Worm (Caenorhabditis elegans) whole organism, mixed stage, embryonic: Measurements from ENCODE around the gene hlh-26.

Experiments used
- ceh-43 ChIP-seq: fragments of 200-800 bp; sonication (Bioruptor generic); optimal IDR thresholded peaks from 2 replicates; lab custom pipeline; 2018; ENCODE audit warnings: mild to moderate bottlenecking, missing genetic modification characterization, moderate library complexity, missing compliant biosample characterization
- ceh-83 ChIP-seq: fragments of 200-800 bp; sonication (Bioruptor generic); optimal IDR thresholded peaks from 2 replicates; lab custom pipeline; 2018; ENCODE audit warnings: mild to moderate bottlenecking, missing genetic modification characterization, missing compliant biosample characterization
- cnd-1 ChIP-seq: fragments of 200-800 bp; sonication (Bioruptor generic); optimal IDR thresholded peaks from 2 replicates; lab custom pipeline; 2018; ENCODE audit warnings: mild to moderate bottlenecking, missing genetic modification characterization, missing compliant biosample characterization
- elt-1 ChIP-seq: sonication (generic microtip); optimal IDR thresholded peaks from 2 replicates; lab custom pipeline; 2017; ENCODE audit warnings: missing genetic modification characterization, mild to moderate bottlenecking, missing compliant biosample characterization, antibody characterized with exemption, moderate library complexity, borderline replicate concordance; ENCODE audit not compliant: insufficient read depth
- elt-3 ChIP-seq: fragments of 150-350 bp; optimal IDR thresholded peaks from 2 replicates; lab custom pipeline; 2014; ENCODE audit warnings: missing biosample characterization, missing genetic modification characterization
- hlh-1 ChIP-seq: fragments of 150-350 bp; optimal IDR thresholded peaks from 2 replicates; lab custom pipeline; 2014; ENCODE audit warnings: missing biosample characterization, missing genetic modification reagents, missing genetic modification characterization
- lsy-2 ChIP-seq: fragments of 150-350 bp; optimal IDR thresholded peaks from 2 replicates; lab custom pipeline; 2014; ENCODE audit warnings: missing biosample characterization, missing genetic modification characterization
- nhr-12 ChIP-seq: fragments of 150-350 bp; optimal IDR thresholded peaks from 2 replicates; lab custom pipeline; 2014; ENCODE audit warnings: missing biosample characterization, missing genetic modification characterization
- nhr-237 ChIP-seq: fragments of 150-350 bp; optimal IDR thresholded peaks from 2 replicates; lab custom pipeline; 2014; ENCODE audit warnings: missing biosample characterization, missing genetic modification characterization
- nhr-28 ChIP-seq: fragments of 150-350 bp; optimal IDR thresholded peaks from 2 replicates; lab custom pipeline; 2014; ENCODE audit warnings: missing biosample characterization, missing genetic modification characterization
- nhr-76 ChIP-seq: sonication (generic microtip); optimal IDR thresholded peaks from 2 replicates; lab custom pipeline; 2017; ENCODE audit warnings: missing biosample characterization, missing genetic modification characterization
- pha-4 ChIP-seq: fragments of 150-350 bp; optimal IDR thresholded peaks from 2 replicates; lab custom pipeline; 2018; ENCODE audit warnings: missing biosample characterization, missing genetic modification reagents, missing genetic modification characterization
- ztf-11 ChIP-seq: fragments of 150-350 bp; optimal IDR thresholded peaks from 2 replicates; lab custom pipeline; 2014; ENCODE audit warnings: missing biosample characterization, missing genetic modification characterization

DNA sequence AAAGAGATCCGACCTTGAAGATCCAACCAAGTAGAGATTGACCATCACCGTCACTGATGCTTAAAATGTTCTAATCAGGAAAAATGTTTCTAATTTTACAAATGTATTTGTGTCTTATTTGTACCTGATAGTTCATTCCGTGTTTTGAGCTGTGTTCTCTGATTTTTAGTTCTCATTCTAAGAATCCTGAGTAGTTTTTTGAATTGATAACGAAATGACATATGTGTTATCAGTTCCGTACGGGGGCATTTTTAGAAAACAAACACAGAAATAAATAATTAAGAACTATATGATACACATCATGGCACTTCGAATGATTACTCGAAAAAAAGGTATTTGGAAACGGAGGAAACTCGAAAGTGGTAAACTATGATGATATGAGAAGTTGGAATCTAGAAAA, 22.0 kb upstream of the hlh-26 start:
- no peak for TF ChIP-seq nhr-76 (tag; lab: Kevin White, UChicago)
- no peak for TF ChIP-seq ztf-11 (tag; lab: Kevin White, UChicago)
- TF ChIP-seq cnd-1, result no peak
- no peak for TF ChIP-seq pha-4 (tag; lab: Kevin White, UChicago)
- no peak for TF ChIP-seq nhr-28 (tag; lab: Kevin White, UChicago)
- no peak for TF ChIP-seq nhr-12 (tag; lab: Kevin White, UChicago)
- TF ChIP-seq elt-3, result no peak
- TF ChIP-seq lsy-2, result no peak
- no peak for TF ChIP-seq elt-1 (tag; lab: Kevin White, UChicago)
- no peak for TF ChIP-seq nhr-237
- TF ChIP-seq hlh-1 (tag; lab: Kevin White, UChicago), result no peak
- TF ChIP-seq ceh-83 (GFP tag; lab: Kevin White, UChicago), result no peak
- no peak for TF ChIP-seq ceh-43
